Worm (Caenorhabditis elegans): ENCODE data around the gene osm-3.

osm-3 gene

ce11 chrIV:3764012-3764549, 36.8 kb downstream of the osm-3 start:
- TF ChIP-seq mbf-1 (tag; optimal IDR thresholded peaks at IDR 0.05) (no peak), zag-1 (tag; optimal IDR thresholded peaks at IDR 0.05) (no peak), lin-11 (tag; optimal IDR thresholded peaks at IDR 0.05) (no peak), lsy-2 (tag; optimal IDR thresholded peaks at IDR 0.05) (no peak), sma-3 (GFP tag; optimal IDR thresholded peaks at IDR 0.05) (no peak), peb-1 (tag; optimal IDR thresholded peaks at IDR 0.05) (no peak), mdl-1 (tag; optimal IDR thresholded peaks at IDR 0.05) (no peak), crh-2 (tag; optimal IDR thresholded peaks at IDR 0.05) (no peak), skn-1 (tag; optimal IDR thresholded peaks at IDR 0.05) (no peak), nhr-21 (tag; optimal IDR thresholded peaks at IDR 0.05) (no peak), unc-55 (GFP tag; optimal IDR thresholded peaks at IDR 0.05) (no peak), sma-9 (GFP tag; optimal IDR thresholded peaks at IDR 0.05) (no peak), sma-9 (tag; optimal IDR thresholded peaks at IDR 0.05) (no peak), nhr-11 (tag; optimal IDR thresholded peaks at IDR 0.05) (no peak)

- no peak for TF ChIP-seq fos-1 (tag; optimal IDR thresholded peaks at IDR 0.05)
- no peak for TF ChIP-seq nhr-129 (tag; optimal IDR thresholded peaks at IDR 0.05)
- TF ChIP-seq Y55F3AM.14 (GFP tag; optimal IDR thresholded peaks at IDR 0.05) = no peak
- no peak for TF ChIP-seq mbf-1 (tag; optimal IDR thresholded peaks at IDR 0.05)
- TF ChIP-seq lin-39 (tag; optimal IDR thresholded peaks at IDR 0.05) = no peak
- no peak for TF ChIP-seq R02D3.7 (tag; optimal IDR thresholded peaks at IDR 0.05)
- no peak for TF ChIP-seq unc-62 (GFP tag; optimal IDR thresholded peaks at IDR 0.05)
- no peak for TF ChIP-seq unc-39 (tag; optimal IDR thresholded peaks at IDR 0.05)
- TF ChIP-seq ztf-4 (tag; optimal IDR thresholded peaks at IDR 0.05) = no peak
- no peak for TF ChIP-seq nhr-6 (tag; optimal IDR thresholded peaks at IDR 0.05)
- no peak for TF ChIP-seq ceh-16 (tag; optimal IDR thresholded peaks at IDR 0.05)
- TF ChIP-seq lsy-2 (tag; optimal IDR thresholded peaks at IDR 0.05) = no peak
- TF ChIP-seq nhr-12 (tag; optimal IDR thresholded peaks at IDR 0.05) = no peak
- no peak for TF ChIP-seq sma-3 (GFP tag; optimal IDR thresholded peaks at IDR 0.05)
- no peak for TF ChIP-seq nhr-237 (tag; optimal IDR thresholded peaks at IDR 0.05)
- no peak for TF ChIP-seq lin-11 (tag; optimal IDR thresholded peaks at IDR 0.05)
Observed at ce11 chrIV:3759823-3760222, 41.0 kb downstream of the osm-3 start.

ce11 chrIV:3755921-3756320, 44.9 kb downstream of the osm-3 start, which contains the start of gene best-20:
TSS of gene best-20 (plus strand) at chrIV:3756221.
- TF ChIP-seq lsy-2 (tag; optimal IDR thresholded peaks at IDR 0.05) (no peak), ceh-82 (tag; optimal IDR thresholded peaks at IDR 0.05) (no peak), unc-55 (GFP tag; optimal IDR thresholded peaks at IDR 0.05) (no peak), blmp-1 (tag; optimal IDR thresholded peaks at IDR 0.05; ENCODE audit: insufficient read depth) (no peak), nhr-21 (tag; optimal IDR thresholded peaks at IDR 0.05) (no peak), gmeb-1 (tag; optimal IDR thresholded peaks at IDR 0.05) (no peak), crh-2 (tag; optimal IDR thresholded peaks at IDR 0.05) (no peak)

- TF ChIP-seq nhr-21 (tag; optimal IDR thresholded peaks at IDR 0.05) (no peak), elt-3 (tag; optimal IDR thresholded peaks at IDR 0.05) (no peak), unc-62 (GFP tag; optimal IDR thresholded peaks at IDR 0.05) (no peak), C34F6.9 (tag; optimal IDR thresholded peaks at IDR 0.05) (no peak), nhr-11 (tag; optimal IDR thresholded peaks at IDR 0.05) (no peak), gmeb-1 (tag; optimal IDR thresholded peaks at IDR 0.05) (no peak), peb-1 (tag; optimal IDR thresholded peaks at IDR 0.05) (no peak), nhr-129 (tag; optimal IDR thresholded peaks at IDR 0.05) (no peak), nhr-25 (tag; optimal IDR thresholded peaks at IDR 0.05) (no peak), ztf-1 (GFP tag; conservative IDR thresholded peaks at IDR 0.05) (no peak), sma-3 (GFP tag; optimal IDR thresholded peaks at IDR 0.05) (no peak), unc-55 (GFP tag; optimal IDR thresholded peaks at IDR 0.05) (no peak), ztf-11 (tag; optimal IDR thresholded peaks at IDR 0.05) (no peak), lsy-2 (tag; optimal IDR thresholded peaks at IDR 0.05) (no peak), skn-1 (tag; optimal IDR thresholded peaks at IDR 0.05) (no peak), nhr-12 (tag; optimal IDR thresholded peaks at IDR 0.05) (no peak), sma-9 (GFP tag; optimal IDR thresholded peaks at IDR 0.05) (no peak), sma-9 (tag; optimal IDR thresholded peaks at IDR 0.05) (no peak)
Observed at ce11 chrIV:3755355-3755754, 45.5 kb downstream of the osm-3 start, which contains the start of gene Y37E11AR.7. TSS of gene Y37E11AR.7 (minus strand) at chrIV:3755455.

- TF ChIP-seq nhr-129 (tag; optimal IDR thresholded peaks at IDR 0.05) = peak; percentile 17
- no peak for TF ChIP-seq gmeb-1 (tag; optimal IDR thresholded peaks at IDR 0.05)
Observed at ce11 chrIV:3752276-3752675, 48.6 kb downstream of the osm-3 start.
